Worm (Caenorhabditis elegans) whole organism, L3 larva: Measurements from ENCODE around the gene ace-3.
A peak's percentile ranks its signal among the peaks of the same experiment; 100 is the strongest.

Experiments
- R02D3.7 ChIP-seq: fragments of 150-350 bp; optimal IDR thresholded peaks from 2 replicates; lab custom pipeline; 2014; ENCODE audit warnings: missing biosample characterization, missing genetic modification characterization
- ZK546.5 ChIP-seq: sonication (generic microtip); optimal IDR thresholded peaks from 2 replicates; lab custom pipeline; 2017; ENCODE audit warnings: missing biosample characterization, missing genetic modification characterization
- aly-2 ChIP-seq: fragments of 150-350 bp; optimal IDR thresholded peaks from 2 replicates; lab custom pipeline; 2014; ENCODE audit warnings: missing biosample characterization, missing genetic modification characterization
- ceh-16 ChIP-seq: sonication (generic microtip); optimal IDR thresholded peaks from 2 replicates; lab custom pipeline; 2017; ENCODE audit warnings: missing biosample characterization, missing genetic modification characterization
- ceh-28 ChIP-seq: fragments of 150-350 bp; optimal IDR thresholded peaks from 2 replicates; lab custom pipeline; 2014; ENCODE audit warnings: missing biosample characterization, missing genetic modification reagents, missing genetic modification characterization
- ceh-9 ChIP-seq: sonication (generic microtip); optimal IDR thresholded peaks from 2 replicates; lab custom pipeline; 2018; ENCODE audit warnings: missing biosample characterization, missing genetic modification characterization
- daf-12 ChIP-seq: fragments of 150-350 bp; optimal IDR thresholded peaks from 2 replicates; lab custom pipeline; 2014; ENCODE audit warnings: missing biosample characterization, missing genetic modification reagents, missing genetic modification characterization
- egl-27 ChIP-seq: sonication (generic microtip); optimal IDR thresholded peaks from 4 replicates; lab custom pipeline; 2017; ENCODE audit warnings: missing biosample characterization, missing genetic modification reagents, missing genetic modification characterization
- egl-5 ChIP-seq: fragments of 150-350 bp; optimal IDR thresholded peaks from 2 replicates; lab custom pipeline; 2017; ENCODE audit warnings: missing biosample characterization, missing genetic modification reagents, missing genetic modification characterization, inconsistent platforms
- elt-1 ChIP-seq: fragments of 150-350 bp; optimal IDR thresholded peaks from 2 replicates; lab custom pipeline; 2014; ENCODE audit warnings: missing biosample characterization, missing genetic modification characterization
- elt-2 ChIP-seq: sonication (generic microtip); optimal IDR thresholded peaks from 2 replicates; lab custom pipeline; 2016; ENCODE audit warnings: missing genetic modification reagents, mild to moderate bottlenecking, missing genetic modification characterization, missing compliant biosample characterization
- elt-3 ChIP-seq, 3 experiments: fragments of 150-350 bp in 1 of 3; sonication (generic microtip) in 2 of 3; optimal IDR thresholded peaks; 2 replicates in 2 of 3; 4 replicates in 1 of 3; lab custom pipeline; 2014 to 2017; ENCODE audit warnings: missing biosample characterization in 3 of 3, missing genetic modification characterization in 3 of 3
- eor-1 ChIP-seq, 2 experiments: fragments of 150-350 bp; optimal IDR thresholded peaks; 2 replicates each; lab custom pipeline; 2014 to 2018; ENCODE audit warnings: missing biosample characterization in 2 of 2, missing genetic modification characterization in 2 of 2
- fkh-10 ChIP-seq: sonication (generic microtip); optimal IDR thresholded peaks from 2 replicates; lab custom pipeline; 2017; ENCODE audit warnings: missing biosample characterization, missing genetic modification reagents, missing genetic modification characterization
- fkh-2 ChIP-seq: fragments of 150-350 bp; optimal IDR thresholded peaks from 2 replicates; lab custom pipeline; 2014; ENCODE audit warnings: missing biosample characterization, missing genetic modification reagents, missing genetic modification characterization
- fos-1 ChIP-seq: fragments of 150-350 bp; optimal IDR thresholded peaks from 2 replicates; lab custom pipeline; 2014; ENCODE audit warnings: missing biosample characterization, missing genetic modification characterization
- hmg-11 ChIP-seq: sonication (generic microtip); optimal IDR thresholded peaks from 2 replicates; lab custom pipeline; 2016; ENCODE audit warnings: missing genetic modification characterization, missing compliant biosample characterization
- jun-1 ChIP-seq: fragments of 150-350 bp; optimal IDR thresholded peaks from 2 replicates; lab custom pipeline; 2014; ENCODE audit warnings: missing biosample characterization, missing genetic modification reagents, missing genetic modification characterization
- lin-15B ChIP-seq: fragments of 150-350 bp; optimal IDR thresholded peaks from 2 replicates; lab custom pipeline; 2014; ENCODE audit warnings: missing biosample characterization, missing genetic modification characterization
- mdl-1 ChIP-seq: fragments of 150-350 bp; optimal IDR thresholded peaks from 2 replicates; lab custom pipeline; 2014; ENCODE audit warnings: missing biosample characterization, missing genetic modification characterization
- mml-1 ChIP-seq: fragments of 150-350 bp; sonication (generic microtip); optimal IDR thresholded peaks from 3 replicates; lab custom pipeline; 2014; ENCODE audit warnings: missing biosample characterization, missing genetic modification characterization
- nfya-1 ChIP-seq: sonication (generic microtip); optimal IDR thresholded peaks from 2 replicates; lab custom pipeline; 2017; ENCODE audit warnings: missing genetic modification characterization, mild to moderate bottlenecking, missing compliant biosample characterization, antibody characterized with exemption, moderate library complexity; ENCODE audit not compliant: insufficient read depth
- nhr-12 ChIP-seq: fragments of 150-350 bp; optimal IDR thresholded peaks from 2 replicates; lab custom pipeline; 2014; ENCODE audit warnings: missing biosample characterization, missing genetic modification characterization
- nhr-237 ChIP-seq: fragments of 150-350 bp; optimal IDR thresholded peaks from 2 replicates; lab custom pipeline; 2014; ENCODE audit warnings: missing biosample characterization, missing genetic modification characterization
- nhr-25 ChIP-seq: sonication (generic microtip); optimal IDR thresholded peaks from 2 replicates; lab custom pipeline; 2017; ENCODE audit warnings: missing biosample characterization, missing genetic modification characterization
- nhr-28 ChIP-seq: fragments of 150-350 bp; optimal IDR thresholded peaks from 2 replicates; lab custom pipeline; 2014; ENCODE audit warnings: missing biosample characterization, missing genetic modification characterization
- nhr-43 ChIP-seq: sonication (generic microtip); optimal IDR thresholded peaks from 2 replicates; lab custom pipeline; 2016; ENCODE audit warnings: mild to moderate bottlenecking, missing genetic modification characterization, missing compliant biosample characterization; ENCODE audit not compliant: poor library complexity, severe bottlenecking
- nhr-67 ChIP-seq: fragments of 150-350 bp; optimal IDR thresholded peaks from 2 replicates; lab custom pipeline; 2014; ENCODE audit warnings: missing biosample characterization, missing genetic modification characterization
- nhr-76 ChIP-seq: fragments of 150-350 bp; sonication (generic microtip); optimal IDR thresholded peaks from 5 replicates; lab custom pipeline; 2014; ENCODE audit warnings: missing biosample characterization, missing genetic modification characterization
- nhr-77 ChIP-seq: fragments of 150-350 bp; optimal IDR thresholded peaks from 2 replicates; lab custom pipeline; 2014; ENCODE audit warnings: missing biosample characterization, missing genetic modification characterization
- pqm-1 ChIP-seq: fragments of 150-350 bp; optimal IDR thresholded peaks from 2 replicates; lab custom pipeline; 2017; ENCODE audit warnings: missing biosample characterization, missing genetic modification characterization, inconsistent platforms
- sea-2 ChIP-seq: fragments of 150-350 bp; sonication (generic microtip); optimal IDR thresholded peaks from 4 replicates; lab custom pipeline; 2014; ENCODE audit warnings: missing biosample characterization, missing genetic modification reagents, missing genetic modification characterization
- skn-1 ChIP-seq: fragments of 150-350 bp; optimal IDR thresholded peaks from 2 replicates; lab custom pipeline; 2014; ENCODE audit warnings: missing biosample characterization, missing genetic modification characterization
- snpc-4 ChIP-seq: fragments of 150-350 bp; optimal IDR thresholded peaks from 2 replicates; lab custom pipeline; 2014; ENCODE audit warnings: missing biosample characterization, missing genetic modification characterization
- tbx-2 ChIP-seq: sonication (generic microtip); optimal IDR thresholded peaks from 2 replicates; lab custom pipeline; 2016; ENCODE audit warnings: mild to moderate bottlenecking, missing genetic modification characterization, missing compliant biosample characterization
- unc-39 ChIP-seq: sonication (generic microtip); optimal IDR thresholded peaks from 4 replicates; lab custom pipeline; 2017; ENCODE audit warnings: missing biosample characterization, missing genetic modification characterization
- unc-62 ChIP-seq: fragments of 150-350 bp; sonication (generic microtip); optimal IDR thresholded peaks from 4 replicates; lab custom pipeline; 2014; ENCODE audit warnings: missing biosample characterization, missing genetic modification reagents, missing genetic modification characterization
- zag-1 ChIP-seq: fragments of 150-350 bp; optimal IDR thresholded peaks from 2 replicates; lab custom pipeline; 2014; ENCODE audit warnings: missing biosample characterization, missing genetic modification characterization
- ztf-11 ChIP-seq: fragments of 150-350 bp; optimal IDR thresholded peaks from 2 replicates; lab custom pipeline; 2014; ENCODE audit warnings: missing biosample characterization, missing genetic modification characterization
- ztf-4 ChIP-seq: fragments of 150-350 bp; optimal IDR thresholded peaks from 2 replicates; lab custom pipeline; 2014; ENCODE audit warnings: missing biosample characterization, missing genetic modification characterization

ace-3 gene

ce11 chrII:14178233-14178969 lies 27.0 kb upstream of the ace-3 start, which contains the start of gene efhd-1:
Gene efhd-1 (plus strand): TSS chrII:14178814.
- TF ChIP-seq egl-5: peak; percentile 0
- TF ChIP-seq ceh-16: no peak

DNA sequence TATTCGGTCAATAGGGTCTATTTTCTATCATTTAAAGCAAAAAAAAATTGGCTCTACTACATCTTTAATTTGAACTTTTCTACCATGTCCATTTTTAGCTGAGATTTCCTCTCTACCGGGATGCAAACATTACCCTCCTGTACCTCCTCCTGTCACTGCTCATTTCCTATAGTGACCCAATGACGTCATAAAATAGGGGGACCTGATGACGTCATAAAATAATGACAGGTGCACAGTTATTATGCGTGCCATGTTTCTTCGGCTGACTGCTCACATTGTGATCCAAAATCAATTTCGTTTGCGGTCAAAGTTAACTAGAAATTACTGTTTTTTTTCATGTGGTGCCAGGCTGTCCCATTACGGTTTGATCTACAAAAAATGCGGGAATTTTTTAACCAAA lies 18.5 kb upstream of the ace-3 start:
- TF ChIP-seq skn-1 (tag; lab: Kevin White, UChicago) (no peak), elt-3 (tag; optimal IDR thresholded peaks at IDR 0.05; lab: Kevin White, UChicago) (no peak), fkh-10 (GFP tag; lab: Kevin White, UChicago) (no peak), ceh-16 (no peak), ztf-4 (tag; lab: Kevin White, UChicago) (no peak), unc-39 (tag; lab: Kevin White, UChicago) (no peak), lin-15B (tag; lab: Kevin White, UChicago) (no peak), R02D3.7 (no peak), nhr-237 (tag; lab: Kevin White, UChicago) (no peak), eor-1 (tag; optimal IDR thresholded peaks at IDR 0.05; lab: Kevin White, UChicago) (no peak), nhr-28 (tag; lab: Kevin White, UChicago) (no peak), nhr-67 (no peak), sea-2 (GFP tag; lab: Kevin White, UChicago) (no peak), pqm-1 (tag; lab: Kevin White, UChicago) (no peak), zag-1 (tag; lab: Kevin White, UChicago) (no peak), mdl-1 (no peak), egl-27 (tag; lab: Kevin White, UChicago) (no peak), nhr-76 (tag; lab: Kevin White, UChicago) (no peak), nfya-1 (tag; lab: Kevin White, UChicago) (no peak)
- TF ChIP-seq, all 47 proteins: peak for 0

DNA sequence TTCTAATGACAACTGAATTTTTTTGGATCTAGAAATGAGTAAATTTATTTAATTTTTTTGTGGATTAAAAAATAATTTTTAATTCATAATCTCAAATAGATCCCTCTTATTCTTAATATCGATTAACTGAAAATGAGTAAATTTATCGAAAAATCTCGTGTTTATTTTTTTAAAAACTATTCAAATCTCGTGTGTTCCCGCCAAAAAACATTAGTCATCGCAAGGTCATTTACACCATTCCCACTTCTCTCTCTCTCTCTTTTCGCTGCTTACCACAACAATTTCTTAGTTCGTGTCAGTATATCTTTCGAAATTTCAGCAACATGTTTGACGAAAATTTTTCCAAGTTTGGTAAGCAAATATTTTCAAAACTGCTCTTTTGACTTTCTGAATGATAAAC lies 18.0 kb upstream of the ace-3 start:
- TF ChIP-seq ZK546.5 (tag; lab: Kevin White, UChicago) (no peak), zag-1 (tag; lab: Kevin White, UChicago) (no peak), ceh-28 (tag; lab: Kevin White, UChicago) (no peak), hmg-11 (tag; lab: Kevin White, UChicago) (no peak), daf-12 (no peak), sea-2 (GFP tag; lab: Kevin White, UChicago) (no peak), jun-1 (no peak), elt-1 (tag; lab: Kevin White, UChicago) (no peak), aly-2 (tag; lab: Kevin White, UChicago) (no peak), elt-2 (tag; lab: Kevin White, UChicago) (no peak), fkh-2 (no peak), nfya-1 (tag; lab: Kevin White, UChicago) (no peak), tbx-2 (tag; lab: Kevin White, UChicago) (no peak), nhr-43 (no peak), ceh-9 (no peak), nhr-25 (no peak), nhr-28 (tag; lab: Kevin White, UChicago) (no peak), eor-1 (tag; optimal IDR thresholded peaks at IDR 0.05; lab: Kevin White, UChicago) (no peak), nhr-77 (tag; lab: Kevin White, UChicago) (no peak)

- no peak for TF ChIP-seq unc-62
- TF ChIP-seq nhr-25: no peak
- TF ChIP-seq ZK546.5 (tag; lab: Kevin White, UChicago): no peak
- TF ChIP-seq snpc-4 (tag; lab: Kevin White, UChicago): no peak
- no peak for TF ChIP-seq nhr-77 (tag; lab: Kevin White, UChicago)
- no peak for TF ChIP-seq ceh-28 (tag; lab: Kevin White, UChicago)
- TF ChIP-seq zag-1 (tag; lab: Kevin White, UChicago): no peak
- TF ChIP-seq egl-5: no peak
- no peak for TF ChIP-seq fos-1 (tag; lab: Kevin White, UChicago)
- no peak for TF ChIP-seq sea-2 (GFP tag; lab: Kevin White, UChicago)
- no peak for TF ChIP-seq nhr-67
- no peak for TF ChIP-seq mdl-1
- TF ChIP-seq tbx-2 (tag; lab: Kevin White, UChicago): no peak
- no peak for TF ChIP-seq nhr-12 (tag; lab: Kevin White, UChicago)
- TF ChIP-seq ztf-11 (tag; lab: Kevin White, UChicago): no peak
- no peak for TF ChIP-seq aly-2 (tag; lab: Kevin White, UChicago)
- TF ChIP-seq nfya-1 (tag; lab: Kevin White, UChicago): no peak
- no peak for TF ChIP-seq mml-1 (tag; lab: Kevin White, UChicago)
- TF ChIP-seq ceh-9: no peak
Measured at ce11 chrII:14195931-14196330, 9.5 kb upstream of the ace-3 start.
